Worm (Caenorhabditis elegans): ENCODE measurements around the gene chil-5.

The chil-5 gene

ce11 chrII:9895173-9895572 is 35.7 kb upstream of the chil-5 start:
- TF ChIP-seq snpc-4 (tag; optimal IDR thresholded peaks at IDR 0.05) (no peak), nhr-11 (tag; optimal IDR thresholded peaks at IDR 0.05) (no peak), lin-11 (tag; optimal IDR thresholded peaks at IDR 0.05) (no peak), R02D3.7 (tag; optimal IDR thresholded peaks at IDR 0.05) (no peak), gmeb-1 (tag; optimal IDR thresholded peaks at IDR 0.05) (no peak), peb-1 (tag; optimal IDR thresholded peaks at IDR 0.05) (no peak), nhr-23 (tag; optimal IDR thresholded peaks at IDR 0.05) (no peak), nhr-12 (tag; optimal IDR thresholded peaks at IDR 0.05) (no peak), ceh-82 (tag; optimal IDR thresholded peaks at IDR 0.05) (no peak), skn-1 (tag; optimal IDR thresholded peaks at IDR 0.05) (no peak), F13H6.1 (tag; optimal IDR thresholded peaks at IDR 0.05) (no peak), elt-3 (tag; optimal IDR thresholded peaks at IDR 0.05) (no peak), nhr-25 (tag; optimal IDR thresholded peaks at IDR 0.05) (no peak), sma-9 (GFP tag; optimal IDR thresholded peaks at IDR 0.05) (no peak), sma-9 (tag; optimal IDR thresholded peaks at IDR 0.05) (no peak), ztf-1 (GFP tag; conservative IDR thresholded peaks at IDR 0.05) (no peak)

- TF ChIP-seq sem-4 (tag; optimal IDR thresholded peaks at IDR 0.05), result no peak
- no peak for TF ChIP-seq C34F6.9 (tag; optimal IDR thresholded peaks at IDR 0.05)
- no peak for TF ChIP-seq gmeb-1 (tag; optimal IDR thresholded peaks at IDR 0.05)
- no peak for TF ChIP-seq elt-1 (tag; optimal IDR thresholded peaks at IDR 0.05)
- no peak for TF ChIP-seq lin-13 (GFP tag; optimal IDR thresholded peaks at IDR 0.05)
- TF ChIP-seq ceh-82 (tag; optimal IDR thresholded peaks at IDR 0.05), result no peak
- no peak for TF ChIP-seq nhr-10 (tag; optimal IDR thresholded peaks at IDR 0.05)
- TF ChIP-seq lsy-2 (tag; optimal IDR thresholded peaks at IDR 0.05), result no peak
- no peak for TF ChIP-seq ztf-1 (GFP tag; conservative IDR thresholded peaks at IDR 0.05)
- no peak for TF ChIP-seq F13H6.1 (tag; optimal IDR thresholded peaks at IDR 0.05)
- TF ChIP-seq nhr-6 (tag; optimal IDR thresholded peaks at IDR 0.05), result no peak
- no peak for TF ChIP-seq crh-2 (tag; optimal IDR thresholded peaks at IDR 0.05)
- TF ChIP-seq lin-11 (tag; optimal IDR thresholded peaks at IDR 0.05), result no peak
- no peak for TF ChIP-seq ZK546.5 (tag; optimal IDR thresholded peaks at IDR 0.05)
- TF ChIP-seq skn-1 (tag; optimal IDR thresholded peaks at IDR 0.05), result no peak
- no peak for TF ChIP-seq nhr-12 (tag; optimal IDR thresholded peaks at IDR 0.05)
- TF ChIP-seq alr-1 (tag; optimal IDR thresholded peaks at IDR 0.05), result no peak
Observed at ce11 chrII:9894435-9894834, 35.0 kb upstream of the chil-5 start, which contains the start of gene F26C11.1. F26C11.1 (plus strand) TSS chrII:9894735.

DNA sequence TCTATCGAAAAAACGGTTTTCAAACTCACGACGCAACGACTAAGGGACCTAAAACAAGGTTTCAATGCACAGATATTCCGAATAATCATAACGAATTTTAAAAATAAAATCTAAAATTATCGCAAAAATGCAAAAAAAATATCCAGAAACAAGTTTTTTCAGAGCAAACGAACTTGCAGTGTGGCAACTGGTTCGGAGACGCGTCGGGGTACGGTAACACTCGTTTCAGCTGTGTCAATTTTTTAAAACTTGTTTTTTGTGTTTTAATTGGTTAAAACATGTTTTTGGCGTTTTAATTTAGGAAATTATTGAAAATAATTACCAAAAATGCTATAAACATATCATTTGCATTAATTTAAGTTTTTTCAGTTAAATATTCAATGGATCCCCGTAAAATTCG is 32.9 kb upstream of the chil-5 start, which contains the start of gene C08H9.16:
TSS of gene C08H9.16 (plus strand) at position 370 of the 400 bp plus-strand sequence.
- TF ChIP-seq sma-3 (GFP tag; optimal IDR thresholded peaks at IDR 0.05) (peak; percentile 53), mdl-1 (tag; optimal IDR thresholded peaks at IDR 0.05) (no peak), lin-13 (GFP tag; optimal IDR thresholded peaks at IDR 0.05) (peak; percentile 15), sem-4 (tag; optimal IDR thresholded peaks at IDR 0.05) (peak; percentile 53), ama-1 (optimal IDR thresholded peaks at IDR 0.05) (no peak), ztf-11 (tag; optimal IDR thresholded peaks at IDR 0.05) (no peak), ztf-4 (tag; optimal IDR thresholded peaks at IDR 0.05) (no peak), elt-1 (tag; optimal IDR thresholded peaks at IDR 0.05) (no peak), nhr-21 (tag; optimal IDR thresholded peaks at IDR 0.05) (no peak), gmeb-1 (tag; optimal IDR thresholded peaks at IDR 0.05) (peak; percentile 53), R02D3.7 (tag; optimal IDR thresholded peaks at IDR 0.05) (no peak), lsy-2 (tag; optimal IDR thresholded peaks at IDR 0.05) (peak; percentile 90 to 98), unc-39 (tag; optimal IDR thresholded peaks at IDR 0.05) (no peak), fos-1 (tag; optimal IDR thresholded peaks at IDR 0.05) (peak; percentile 6), nhr-237 (tag; optimal IDR thresholded peaks at IDR 0.05) (no peak), F13H6.1 (tag; optimal IDR thresholded peaks at IDR 0.05) (peak; percentile 0), ceh-82 (tag; optimal IDR thresholded peaks at IDR 0.05) (no peak), peb-1 (tag; optimal IDR thresholded peaks at IDR 0.05) (no peak), mbf-1 (tag; optimal IDR thresholded peaks at IDR 0.05) (no peak), nhr-6 (tag; optimal IDR thresholded peaks at IDR 0.05) (no peak), C34F6.9 (tag; optimal IDR thresholded peaks at IDR 0.05) (peak; percentile 58), unc-55 (GFP tag; optimal IDR thresholded peaks at IDR 0.05) (peak; percentile 74), ZK546.5 (tag; optimal IDR thresholded peaks at IDR 0.05) (no peak), snpc-4 (tag; optimal IDR thresholded peaks at IDR 0.05) (no peak), skn-1 (tag; optimal IDR thresholded peaks at IDR 0.05) (no peak), nhr-23 (tag; optimal IDR thresholded peaks at IDR 0.05) (no peak), dmd-4 (tag; optimal IDR thresholded peaks at IDR 0.05) (no peak), nhr-129 (tag; optimal IDR thresholded peaks at IDR 0.05) (peak; percentile 48), elt-3 (tag; optimal IDR thresholded peaks at IDR 0.05) (no peak), alr-1 (tag; optimal IDR thresholded peaks at IDR 0.05) (no peak), nhr-25 (tag; optimal IDR thresholded peaks at IDR 0.05) (no peak), lin-11 (tag; optimal IDR thresholded peaks at IDR 0.05) (no peak), Y55F3AM.14 (GFP tag; optimal IDR thresholded peaks at IDR 0.05) (no peak), blmp-1 (tag; optimal IDR thresholded peaks at IDR 0.05; ENCODE audit: insufficient read depth) (peak; percentile 32), sma-9 (GFP tag; optimal IDR thresholded peaks at IDR 0.05) (peak; percentile 34), sma-9 (tag; optimal IDR thresholded peaks at IDR 0.05) (no peak), nhr-12 (tag; optimal IDR thresholded peaks at IDR 0.05) (no peak), nhr-77 (tag; optimal IDR thresholded peaks at IDR 0.05) (no peak), crh-2 (tag; optimal IDR thresholded peaks at IDR 0.05) (peak; percentile 48), aly-2 (tag; optimal IDR thresholded peaks at IDR 0.05) (no peak)

All from whole organism, L2 larva.